Fruit fly (Drosophila melanogaster) ovary, adult (tissue): ENCODE data around the gene rictor.

Experiments used
- CG17801 ChIP-seq: fragments of 200-800 bp; optimal IDR thresholded peaks from 2 replicates; lab custom pipeline; 2019; ENCODE audit warnings: missing biosample characterization, mild to moderate bottlenecking, missing genetic modification characterization, moderate library complexity; ENCODE audit not compliant: partially characterized antibody

The rictor gene

dm6 chrX:19220963-19221572 lies 40.0 kb downstream of the rictor start:
- TF ChIP-seq CG17801 (GFP tag; lab: Kevin White, UChicago), result no peak

- TF ChIP-seq CG17801 (GFP tag; lab: Kevin White, UChicago), result no peak
Measured at dm6 chrX:19220415-19220814, 40.6 kb downstream of the rictor start, which contains the start of gene CG7884. Gene CG7884, plus strand, starts transcription at chrX:19220622.

dm6 chrX:19216671-19217070 lies 44.4 kb downstream of the rictor start:
- TF ChIP-seq CG17801 (GFP tag; lab: Kevin White, UChicago), result no peak

- TF ChIP-seq CG17801 (GFP tag; lab: Kevin White, UChicago), result no peak
Measured at dm6 chrX:19215215-19215614, 45.8 kb downstream of the rictor start, which contains the start of gene Muc18B. Gene Muc18B, plus strand, starts transcription at chrX:19215515.

dm6 chrX:19212954-19213353 lies 48.1 kb downstream of the rictor start, which contains the start of gene Mur18B:
Gene Mur18B, plus strand, starts transcription at chrX:19213254.
- no peak for TF ChIP-seq CG17801 (GFP tag; lab: Kevin White, UChicago)

- no peak for TF ChIP-seq CG17801 (GFP tag; lab: Kevin White, UChicago)
Measured at dm6 chrX:19211982-19212381, 49.1 kb downstream of the rictor start, which contains the start of gene CG14195. Gene CG14195, minus strand, starts transcription at chrX:19212082.

- peak; percentile 41 for TF ChIP-seq CG17801 (GFP tag; lab: Kevin White, UChicago)
Measured at dm6 chrX:19208014-19208413, 53.0 kb downstream of the rictor start, which contains the start of gene Ulp1. Gene Ulp1, minus strand, starts transcription at chrX:19208187.
